Worm (Caenorhabditis elegans): Measurements from ENCODE around the gene mboa-2.

DNA sequence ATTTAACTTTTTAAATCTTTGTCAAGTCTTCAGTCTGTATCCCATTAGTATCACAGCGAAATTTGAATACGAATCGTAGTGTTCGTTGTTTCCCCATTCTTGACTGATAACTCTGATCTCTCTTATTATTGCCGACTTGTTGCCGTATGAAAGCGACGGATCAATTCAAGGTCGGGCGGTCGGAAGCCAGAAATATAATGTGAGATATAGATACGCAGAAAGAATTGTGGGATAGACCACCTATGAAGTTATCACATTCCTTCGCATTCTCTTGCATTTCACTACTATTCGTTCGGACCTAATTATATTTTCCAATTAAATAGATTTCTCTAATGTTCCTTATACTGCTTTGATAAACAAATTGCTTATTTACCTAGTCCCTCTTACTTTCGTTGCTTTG lies 26.7 kb upstream of the mboa-2 start:
- no peak for TF ChIP-seq ztf-11 (tag; optimal IDR thresholded peaks at IDR 0.05)
- TF ChIP-seq lsy-2 (tag; optimal IDR thresholded peaks at IDR 0.05): no peak
- no peak for TF ChIP-seq nhr-237 (tag; optimal IDR thresholded peaks at IDR 0.05)
- no peak for TF ChIP-seq snpc-4 (tag; optimal IDR thresholded peaks at IDR 0.05)
- TF ChIP-seq ceh-16 (tag; optimal IDR thresholded peaks at IDR 0.05): no peak
- TF ChIP-seq fos-1 (tag; optimal IDR thresholded peaks at IDR 0.05): no peak
- TF ChIP-seq zag-1 (tag; optimal IDR thresholded peaks at IDR 0.05): no peak
- TF ChIP-seq egl-27 (tag; optimal IDR thresholded peaks at IDR 0.05): no peak
- TF ChIP-seq unc-62 (GFP tag; optimal IDR thresholded peaks at IDR 0.05): no peak
- TF ChIP-seq blmp-1 (tag; optimal IDR thresholded peaks at IDR 0.05; ENCODE audit: insufficient read depth): no peak
- TF ChIP-seq skn-1 (tag; optimal IDR thresholded peaks at IDR 0.05): no peak
- TF ChIP-seq nhr-129 (tag; optimal IDR thresholded peaks at IDR 0.05): no peak
- TF ChIP-seq unc-55 (GFP tag; optimal IDR thresholded peaks at IDR 0.05): no peak

Measured in whole organism, L2 larva.